Worm (Caenorhabditis elegans) whole organism, L4 larva: ENCODE results near the gene best-4.

Experiments
- F44E2.7 ChIP-seq: fragments of 200-800 bp; sonication (Bioruptor generic); IDR thresholded peaks from 2 replicates; pipeline ENCODE4 v2.1.2; 2022; ENCODE audit warnings: missing genetic modification characterization, missing compliant biosample characterization
- aha-1 ChIP-seq: fragments of 150-350 bp; peaks from one replicate; lab custom pipeline; 2014; ENCODE audit warnings: missing biosample characterization, missing genetic modification characterization
- ceh-20 ChIP-seq: fragments of 200-800 bp; sonication (Bioruptor generic); IDR thresholded peaks from 2 replicates; pipeline ENCODE4 v1.3.6; 2022; ENCODE audit warnings: missing genetic modification reagents, missing genetic modification characterization, missing compliant biosample characterization
- ceh-32 ChIP-seq: sonication (generic microtip); optimal IDR thresholded peaks from 2 replicates; lab custom pipeline; 2016; ENCODE audit warnings: mild to moderate bottlenecking, missing genetic modification characterization, missing compliant biosample characterization; ENCODE audit not compliant: poor library complexity
- daf-16 ChIP-seq, 3 experiments: sonication (generic microtip); optimal IDR thresholded peaks; 2 replicates each; lab custom pipeline; 2016 to 2017; ENCODE audit warnings: missing genetic modification characterization in 3 of 3, missing genetic modification reagents in 3 of 3, mild to moderate bottlenecking in 2 of 3, missing compliant biosample characterization in 2 of 3, missing biosample characterization in 1 of 3, moderate library complexity in 1 of 3
- daf-19 ChIP-seq: fragments of 200-800 bp; sonication (Bioruptor generic); conservative IDR thresholded peaks from 2 replicates; pipeline ENCODE4 v1.3.6; 2022; ENCODE audit warnings: missing genetic modification characterization, missing compliant biosample characterization
- daf-8 ChIP-seq: fragments of 200-800 bp; sonication (Bioruptor generic); IDR thresholded peaks from 2 replicates; pipeline ENCODE4 v1.3.6; 2022; ENCODE audit warnings: missing genetic modification characterization, missing compliant biosample characterization
- dmd-6 ChIP-seq: fragments of 200-800 bp; sonication (Bioruptor generic); IDR thresholded peaks from 2 replicates; pipeline ENCODE4 v1.3.6; 2022; ENCODE audit warnings: missing genetic modification reagents, missing genetic modification characterization, missing compliant biosample characterization
- dmd-9 ChIP-seq: fragments of 200-800 bp; sonication (Bioruptor generic); IDR thresholded peaks from 2 replicates; pipeline ENCODE4 v1.3.6; 2022; ENCODE audit warnings: missing genetic modification reagents, missing genetic modification characterization, missing compliant biosample characterization
- dve-1 ChIP-seq: sonication (generic microtip); optimal IDR thresholded peaks from 2 replicates; lab custom pipeline; 2017; ENCODE audit warnings: antibody characterized with exemption, mild to moderate bottlenecking, missing genetic modification characterization, missing compliant biosample characterization; ENCODE audit not compliant: insufficient read depth
- hmg-1.1 ChIP-seq: fragments of 200-800 bp; sonication (Bioruptor generic); IDR thresholded peaks from 2 replicates; pipeline ENCODE4 v1.3.6; 2022; ENCODE audit warnings: missing genetic modification reagents, missing genetic modification characterization, missing compliant biosample characterization
- lin-39 ChIP-seq: fragments of 150-350 bp; optimal IDR thresholded peaks from 2 replicates; lab custom pipeline; 2014; ENCODE audit warnings: missing biosample characterization, missing genetic modification reagents, missing genetic modification characterization
- lsy-2 ChIP-seq, 2 experiments: fragments of 150-350 bp in 1 of 2; sonication (generic microtip) in 1 of 2; optimal IDR thresholded peaks; 2 replicates each; lab custom pipeline; 2014 to 2017; ENCODE audit warnings: missing biosample characterization in 2 of 2, missing genetic modification characterization in 2 of 2
- mdt-29 ChIP-seq: fragments of 200-800 bp; sonication (Bioruptor generic); IDR thresholded peaks from 2 replicates; pipeline ENCODE4 v1.3.6; 2022; ENCODE audit warnings: missing genetic modification reagents, missing genetic modification characterization, missing compliant biosample characterization
- nhr-11 ChIP-seq: fragments of 150-350 bp; optimal IDR thresholded peaks from 2 replicates; lab custom pipeline; 2014; ENCODE audit warnings: missing biosample characterization, missing genetic modification characterization
- nhr-111 ChIP-seq: fragments of 200-800 bp; sonication (Bioruptor generic); optimal IDR thresholded peaks from 2 replicates; lab custom pipeline; 2018; ENCODE audit warnings: mild to moderate bottlenecking, missing genetic modification characterization, missing compliant biosample characterization
- php-3 ChIP-seq: fragments of 200-800 bp; sonication (Bioruptor generic); IDR thresholded peaks from 2 replicates; pipeline ENCODE4 v1.3.6; 2022; ENCODE audit warnings: missing genetic modification reagents, missing genetic modification characterization, missing compliant biosample characterization
- unc-62 ChIP-seq, 3 experiments: fragments of 150-350 bp in 1 of 3; sonication (generic microtip); optimal IDR thresholded peaks in 2 of 3; peaks in 1 of 3; 1 replicate in 1 of 3; 2 replicates in 2 of 3; lab custom pipeline; 2014 to 2017; ENCODE audit warnings: missing biosample characterization in 3 of 3, missing genetic modification characterization in 3 of 3, missing genetic modification reagents in 3 of 3, missing genotype in 1 of 3
- zag-1 ChIP-seq: fragments of 150-350 bp; optimal IDR thresholded peaks from 2 replicates; lab custom pipeline; 2014; ENCODE audit warnings: missing biosample characterization, missing genetic modification characterization
- zfp-2 ChIP-seq: sonication (generic microtip); optimal IDR thresholded peaks from 2 replicates; lab custom pipeline; 2016; ENCODE audit warnings: mild to moderate bottlenecking, missing genetic modification characterization, missing compliant biosample characterization

best-4 gene

DNA sequence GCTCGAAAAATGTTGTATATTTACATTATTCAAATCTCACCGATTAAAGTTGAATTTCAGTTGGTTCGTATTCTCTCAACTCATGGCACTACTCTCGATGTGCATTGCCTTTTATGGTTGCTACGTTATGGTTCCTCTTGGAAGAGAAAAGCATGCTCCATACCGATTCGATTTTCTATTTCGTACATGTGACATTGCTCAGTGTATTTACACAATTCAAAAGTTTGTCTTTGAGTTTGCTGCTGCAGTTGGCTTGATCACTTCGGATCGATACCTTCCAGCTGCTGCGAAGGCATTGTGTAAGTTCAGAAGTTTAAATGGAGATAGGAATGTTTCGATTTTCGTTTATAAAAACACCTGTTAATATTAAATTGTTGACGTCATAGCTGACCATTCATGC is 3.5 kb downstream of the best-4 start:
- TF ChIP-seq zag-1 (tag; lab: Kevin White, UChicago) (no peak), unc-62 (GFP tag; optimal IDR thresholded peaks at IDR 0.05 in 1 of 2; lab: Kevin White, UChicago) (peak in 1 of 2 experiments; percentile 85), unc-62 (tag; optimal IDR thresholded peaks at IDR 0.05; lab: Kevin White, UChicago) (no peak)
- TF ChIP-seq, all 104 proteins: peak for 1

DNA sequence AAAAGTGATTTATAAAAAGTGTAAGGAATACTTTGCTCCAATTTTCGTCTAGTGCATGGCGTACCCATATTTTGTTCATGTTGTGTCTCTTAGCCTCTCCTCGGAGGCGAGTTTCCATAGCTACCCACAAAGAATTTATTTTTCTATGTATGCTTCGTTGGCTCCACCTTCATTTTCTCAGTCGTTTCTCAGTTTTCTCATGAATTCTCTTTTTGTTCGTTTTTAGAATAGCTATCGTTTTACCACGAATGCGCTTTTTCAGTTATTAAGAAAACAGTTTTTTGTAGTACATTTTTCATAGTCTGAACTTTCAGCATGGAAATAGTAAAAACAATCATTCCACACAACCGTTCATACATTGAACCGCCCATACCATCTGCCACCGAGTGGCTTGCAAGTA is 5.3 kb downstream of the best-4 start, which contains the start of gene osta-1:
TSS of gene osta-1 (plus strand) at position 309 of the 400 bp plus-strand sequence.
- TF ChIP-seq ceh-32 (tag; lab: Kevin White, UChicago): no peak
- TF ChIP-seq dve-1 (tag; lab: Kevin White, UChicago): no peak
- peak; percentile 13 for TF ChIP-seq nhr-11 (tag; lab: Kevin White, UChicago)
- TF ChIP-seq dmd-6: no peak
- TF ChIP-seq lin-39 (tag; lab: Kevin White, UChicago): no peak
- TF ChIP-seq unc-62 (GFP tag; optimal IDR thresholded peaks at IDR 0.05 in 1 of 2; lab: Kevin White, UChicago): peak in 1 of 2 experiments; percentile 18
- no peak for TF ChIP-seq unc-62 (tag; optimal IDR thresholded peaks at IDR 0.05; lab: Kevin White, UChicago)

ce11 chrII:4793-5192 is 6.9 kb downstream of the best-4 start:
- no peak for TF ChIP-seq php-3 (GFP tag; lab: Robert Waterston, UW)
- TF ChIP-seq mdt-29 (GFP tag; lab: Robert Waterston, UW): no peak
- no peak for TF ChIP-seq zfp-2 (tag; lab: Kevin White, UChicago)
- peak in 1 of 2 experiments; percentile 80 for TF ChIP-seq unc-62 (GFP tag; optimal IDR thresholded peaks at IDR 0.05 in 1 of 2; lab: Kevin White, UChicago)
- TF ChIP-seq unc-62 (tag; optimal IDR thresholded peaks at IDR 0.05; lab: Kevin White, UChicago): no peak

DNA sequence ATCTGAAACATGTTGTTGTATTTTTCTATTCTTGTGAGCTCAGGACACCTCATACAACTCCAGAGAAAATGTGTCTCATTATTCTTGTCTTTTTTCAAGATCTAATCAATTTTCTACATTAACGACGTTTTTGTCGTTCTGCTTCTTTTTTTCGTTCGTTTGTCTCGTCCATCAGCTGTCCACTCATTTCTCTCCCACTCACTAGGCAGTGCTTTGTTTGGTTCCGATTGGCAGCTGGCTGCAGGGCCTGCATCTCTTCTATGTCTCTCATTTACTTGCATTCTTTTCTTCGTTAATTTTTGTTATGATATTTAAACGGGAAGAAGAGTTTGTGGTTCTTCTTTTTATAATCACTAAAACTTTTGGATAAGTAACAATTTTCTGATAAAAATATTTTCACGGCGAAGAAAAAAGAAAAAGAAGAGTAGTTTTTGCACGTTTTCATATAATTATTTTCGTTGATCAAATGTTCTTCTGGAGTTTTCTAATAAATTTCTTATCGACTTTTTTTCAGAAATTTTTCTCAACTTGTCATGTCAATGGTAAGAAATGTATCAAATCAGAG is 10.3 kb downstream of the best-4 start, which contains the start of gene 2L52.1:
TSS of gene 2L52.1 (plus strand) at position 515 of the 565 bp plus-strand sequence.
- no peak for TF ChIP-seq dmd-9
- no peak for TF ChIP-seq aha-1 (tag; lab: Kevin White, UChicago)
- TF ChIP-seq nhr-111 (GFP tag; lab: Kevin White, UChicago): no peak
- TF ChIP-seq ceh-20 (GFP tag; lab: Robert Waterston, UW): no peak
- 0 out of 2 replicates have a peak, but pooled peaks have one; percentile 16 for TF ChIP-seq hmg-1.1 (GFP tag; lab: Robert Waterston, UW)
- no peak for TF ChIP-seq daf-19 (GFP tag; lab: Robert Waterston, UW)
- no peak for TF ChIP-seq daf-16 (GFP tag; optimal IDR thresholded peaks at IDR 0.05; lab: Kevin White, UChicago)
- no peak for TF ChIP-seq daf-16 (tag; optimal IDR thresholded peaks at IDR 0.05; lab: Kevin White, UChicago)
- no peak for TF ChIP-seq lsy-2 (tag; optimal IDR thresholded peaks at IDR 0.05; lab: Kevin White, UChicago)

ce11 chrII:586-985 is 11.1 kb downstream of the best-4 start:
- TF ChIP-seq F44E2.7 (GFP tag; lab: Robert Waterston, UW): no peak
- no peak for TF ChIP-seq daf-16 (GFP tag; optimal IDR thresholded peaks at IDR 0.05; lab: Kevin White, UChicago)
- peak; percentile 8 for TF ChIP-seq daf-16 (tag; optimal IDR thresholded peaks at IDR 0.05; lab: Kevin White, UChicago)
- TF ChIP-seq daf-8 (GFP tag; lab: Robert Waterston, UW): no peak
